Fruit fly (Drosophila melanogaster) whole organism, wandering third instar larva: ENCODE results near the gene CG14933.

ENCODE experiments used
- Abd-B ChIP-seq: fragments of >200 bp; optimal IDR thresholded peaks from 2 replicates; lab custom pipeline; 2017; ENCODE audit warnings: missing biosample characterization, missing genetic modification characterization
- CG9705 ChIP-seq: fragments of 200-800 bp; sonication (Bioruptor generic); optimal IDR thresholded peaks from 2 replicates; lab custom pipeline; 2018; ENCODE audit warnings: missing biosample characterization, mild to moderate bottlenecking, missing genetic modification characterization
- CrebA ChIP-seq: fragments of 200-800 bp; sonication (Bioruptor generic); optimal IDR thresholded peaks from 2 replicates; lab custom pipeline; 2016; ENCODE audit warnings: missing biosample characterization, mild to moderate bottlenecking, missing genetic modification characterization, borderline replicate concordance
- Dif ChIP-seq: fragments of 200-275, 200-300 bp; sonication (Bioruptor generic); optimal IDR thresholded peaks from 2 replicates; lab custom pipeline; 2018; ENCODE audit warnings: missing biosample characterization, missing genetic modification characterization; ENCODE audit not compliant: partially characterized antibody
- HLH106 ChIP-seq: fragments of 200-800 bp; optimal IDR thresholded peaks from 3 replicates; lab custom pipeline; 2019; ENCODE audit warnings: missing biosample characterization, mild to moderate bottlenecking, missing genetic modification characterization, moderate library complexity
- Hnf4 ChIP-seq: fragments of 200-800 bp; sonication (Bioruptor generic); optimal IDR thresholded peaks from 2 replicates; lab custom pipeline; 2016; ENCODE audit warnings: missing biosample characterization, mild to moderate bottlenecking, missing genetic modification characterization
- Hr78 ChIP-seq: fragments of >200 bp; optimal IDR thresholded peaks from 2 replicates; lab custom pipeline; 2017; ENCODE audit warnings: missing biosample characterization, missing genetic modification characterization
- Hr83 ChIP-seq: fragments of 200-300 bp; sonication (Bioruptor generic); optimal IDR thresholded peaks from 2 replicates; lab custom pipeline; 2016; ENCODE audit warnings: missing biosample characterization, mild to moderate bottlenecking, missing genetic modification characterization, moderate library complexity; ENCODE audit not compliant: poor library complexity, severe bottlenecking
- Jra ChIP-seq: sonication (Bioruptor generic); optimal IDR thresholded peaks from 2 replicates; lab custom pipeline; 2016; ENCODE audit warnings: missing biosample characterization, missing genetic modification characterization
- Mio ChIP-seq: sonication (Bioruptor generic); optimal IDR thresholded peaks from 2 replicates; lab custom pipeline; 2016; ENCODE audit warnings: missing biosample characterization, missing genetic modification characterization
- Myc ChIP-seq: fragments of >200 bp; optimal IDR thresholded peaks from 2 replicates; lab custom pipeline; 2017
- N ChIP-seq: fragments of >200 bp; optimal IDR thresholded peaks from 2 replicates; lab custom pipeline; 2018; ENCODE audit warnings: missing biosample characterization, missing external identifiers, missing genetic modification characterization
- OdsH ChIP-seq: fragments of 200-800 bp; sonication (Bioruptor generic); optimal IDR thresholded peaks from 2 replicates; lab custom pipeline; 2016; ENCODE audit warnings: missing biosample characterization, mild to moderate bottlenecking, missing genetic modification characterization
- Rel ChIP-seq, 2 experiments: fragments of 200-800 bp; sonication (Bioruptor generic) in 1 of 2; optimal IDR thresholded peaks; 2 replicates in 1 of 2; 3 replicates in 1 of 2; lab custom pipeline; 2016 to 2019; ENCODE audit warnings: mild to moderate bottlenecking in 2 of 2, missing biosample characterization in 2 of 2, missing genetic modification characterization in 2 of 2, moderate library complexity in 1 of 2
- Sp1 ChIP-seq: fragments of 200-800 bp; sonication (Bioruptor generic); optimal IDR thresholded peaks from 3 replicates; lab custom pipeline; 2019; ENCODE audit warnings: missing biosample characterization, mild to moderate bottlenecking, missing genetic modification characterization, moderate library complexity
- Vsx2 ChIP-seq: fragments of 200-300, 225-300 bp; sonication (Bioruptor generic); optimal IDR thresholded peaks from 2 replicates; lab custom pipeline; 2018; ENCODE audit warnings: missing biosample characterization, missing genetic modification characterization; ENCODE audit not compliant: partially characterized antibody
- br ChIP-seq: fragments of 200-800 bp; sonication (Bioruptor generic); optimal IDR thresholded peaks from 2 replicates; lab custom pipeline; 2016; ENCODE audit warnings: missing biosample characterization, missing genetic modification characterization
- brk ChIP-seq: fragments of 200-800 bp; sonication (Bioruptor generic); optimal IDR thresholded peaks from 2 replicates; lab custom pipeline; 2016; ENCODE audit warnings: missing biosample characterization, mild to moderate bottlenecking, missing genetic modification characterization
- dl ChIP-seq, 2 experiments: fragments of 175-275, 200-275 bp in 1 of 2; fragments of 200-275 bp in 1 of 2; sonication (Bioruptor generic); optimal IDR thresholded peaks; lab custom pipeline; 2018; ENCODE audit warnings: mild to moderate bottlenecking in 2 of 2, missing biosample characterization in 2 of 2, missing genetic modification characterization in 2 of 2, moderate library complexity in 2 of 2; ENCODE audit not compliant: partially characterized antibody in 2 of 2, insufficient read depth in 1 of 2
- dmrt93B ChIP-seq: fragments of 200-800 bp; sonication (Bioruptor generic); optimal IDR thresholded peaks from 2 replicates; lab custom pipeline; 2018; ENCODE audit warnings: missing biosample characterization, mild to moderate bottlenecking, missing genetic modification characterization
- dsf ChIP-seq: sonication (Bioruptor generic); optimal IDR thresholded peaks from 2 replicates; lab custom pipeline; 2016; ENCODE audit warnings: missing biosample characterization, missing genetic modification characterization, borderline replicate concordance
- ey ChIP-seq: fragments of 200-800 bp; sonication (Bioruptor generic); optimal IDR thresholded peaks from 2 replicates; lab custom pipeline; 2016; ENCODE audit warnings: missing biosample characterization, missing genetic modification characterization
- foxo ChIP-seq, 2 experiments: fragments of 200-800 bp; sonication (Bioruptor generic); optimal IDR thresholded peaks; 2 replicates in 1 of 2; 3 replicates in 1 of 2; lab custom pipeline; 2016 to 2017; ENCODE audit warnings: missing biosample characterization in 2 of 2, missing genetic modification characterization in 2 of 2
- fru ChIP-seq: fragments of 200-800 bp; sonication (Bioruptor generic); optimal IDR thresholded peaks from 3 replicates; lab custom pipeline; 2016; ENCODE audit warnings: missing biosample characterization, mild to moderate bottlenecking, missing genetic modification characterization
- jim ChIP-seq: fragments of 175-275, 200-325 bp; sonication (Bioruptor generic); optimal IDR thresholded peaks from 2 replicates; lab custom pipeline; 2016; ENCODE audit warnings: missing biosample characterization, mild to moderate bottlenecking, missing genetic modification characterization
- lola ChIP-seq: fragments of >200 bp; optimal IDR thresholded peaks from 2 replicates; lab custom pipeline; 2017; ENCODE audit warnings: missing biosample characterization, missing genetic modification characterization
- pan ChIP-seq: fragments of >200 bp; optimal IDR thresholded peaks from 2 replicates; lab custom pipeline; 2017
- psq ChIP-seq: fragments of 200-800 bp; sonication (Bioruptor generic); optimal IDR thresholded peaks from 3 replicates; lab custom pipeline; 2017; ENCODE audit warnings: missing biosample characterization, mild to moderate bottlenecking, missing genetic modification characterization, moderate library complexity
- rgr ChIP-seq: fragments of 200-800 bp; sonication (Bioruptor generic); optimal IDR thresholded peaks from 3 replicates; lab custom pipeline; 2016; ENCODE audit warnings: missing biosample characterization, mild to moderate bottlenecking, missing genetic modification characterization
- sage ChIP-seq: fragments of 200-800 bp; sonication (Bioruptor generic); optimal IDR thresholded peaks from 2 replicates; lab custom pipeline; 2016; ENCODE audit warnings: missing biosample characterization, mild to moderate bottlenecking, missing genetic modification characterization
- sv ChIP-seq: fragments of 200-800 bp; sonication (Bioruptor generic); optimal IDR thresholded peaks from 3 replicates; lab custom pipeline; 2016; ENCODE audit warnings: missing biosample characterization, missing genetic modification characterization
- tai ChIP-seq: sonication (Bioruptor generic); optimal IDR thresholded peaks from 2 replicates; lab custom pipeline; 2016; ENCODE audit warnings: missing biosample characterization, missing genetic modification characterization
- usp ChIP-seq: fragments of >200 bp; optimal IDR thresholded peaks from 2 replicates; lab custom pipeline; 2017; ENCODE audit warnings: missing biosample characterization, missing genetic modification characterization
- woc ChIP-seq: sonication (Bioruptor generic); optimal IDR thresholded peaks from 2 replicates; lab custom pipeline; 2016; ENCODE audit warnings: missing biosample characterization, mild to moderate bottlenecking, missing genetic modification characterization

Gene CG14933

dm6 chr2L:11844278-11844677 is 1.6 kb downstream of the CG14933 start:
- TF ChIP-seq OdsH: no peak
- no peak for TF ChIP-seq ey (GFP tag; lab: Kevin White, UChicago)
- TF ChIP-seq fru (GFP tag; lab: Kevin White, UChicago): no peak
- no peak for TF ChIP-seq br (GFP tag; lab: Kevin White, UChicago)
- no peak for TF ChIP-seq foxo (GFP tag; optimal IDR thresholded peaks at IDR 0.05; lab: Kevin White, UChicago)
- no peak for TF ChIP-seq dsf (GFP tag; lab: Kevin White, UChicago)
- no peak for TF ChIP-seq tai (GFP tag; lab: Kevin White, UChicago)
- TF ChIP-seq sv: no peak
- no peak for TF ChIP-seq Vsx2
- TF ChIP-seq N (GFP tag; lab: Kevin White, UChicago): no peak
- TF ChIP-seq rgr (GFP tag; lab: Kevin White, UChicago): no peak
- TF ChIP-seq sage: no peak
- no peak for TF ChIP-seq pan (lab: Kevin White, UChicago)
- TF ChIP-seq CrebA (GFP tag; lab: Kevin White, UChicago): no peak

dm6 chr2L:11845159-11845788 is 2.6 kb downstream of the CG14933 start:
- TF ChIP-seq N (GFP tag; lab: Kevin White, UChicago): no peak
- no peak for TF ChIP-seq Hnf4 (GFP tag; lab: Kevin White, UChicago)
- no peak for TF ChIP-seq jim (GFP tag; lab: Kevin White, UChicago)

- TF ChIP-seq Dif (GFP tag; lab: Kevin White, UChicago) (no peak), dl (GFP tag; optimal IDR thresholded peaks at IDR 0.05; lab: Kevin White, UChicago; ENCODE audit: insufficient read depth in 1 of 2, partially characterized antibody in 2 of 2) (no peak), N (GFP tag; lab: Kevin White, UChicago) (no peak), pan (lab: Kevin White, UChicago) (no peak), OdsH (no peak), dsf (GFP tag; lab: Kevin White, UChicago) (no peak), Mio (GFP tag; lab: Kevin White, UChicago) (no peak), Abd-B (no peak), Sp1 (GFP tag; lab: Kevin White, UChicago) (no peak), CrebA (GFP tag; lab: Kevin White, UChicago) (no peak), sage (no peak), lola (GFP tag; lab: Kevin White, UChicago) (no peak), Jra (GFP tag; lab: Kevin White, UChicago) (no peak), foxo (GFP tag; optimal IDR thresholded peaks at IDR 0.05; lab: Kevin White, UChicago) (no peak), woc (GFP tag; lab: Kevin White, UChicago) (no peak), jim (GFP tag; lab: Kevin White, UChicago) (no peak), rgr (GFP tag; lab: Kevin White, UChicago) (no peak), Rel (GFP tag; optimal IDR thresholded peaks at IDR 0.05; lab: Kevin White, UChicago) (no peak), Rel (tag; optimal IDR thresholded peaks at IDR 0.05; lab: Kevin White, UChicago) (no peak), usp (GFP tag; lab: Kevin White, UChicago) (no peak), Vsx2 (no peak)
- TF ChIP-seq, all 38 proteins: peak for 0
These were observed 4.3 kb downstream of the CG14933 start, which contains the start of gene Mal-B1 for dm6 chr2L:11846926-11847325. TSS of gene Mal-B1 (plus strand) at chr2L:11847226.

dm6 chr2L:11849658-11850057 is 7.0 kb downstream of the CG14933 start, which contains the start of gene Mal-B2:
TSS of gene Mal-B2 (plus strand) at chr2L:11849958.
- TF ChIP-seq sv (no peak), foxo (GFP tag; optimal IDR thresholded peaks at IDR 0.05; lab: Kevin White, UChicago) (no peak), woc (GFP tag; lab: Kevin White, UChicago) (no peak), HLH106 (no peak), Hnf4 (GFP tag; lab: Kevin White, UChicago) (no peak), Hr83 (GFP tag; lab: Kevin White, UChicago) (no peak), CG9705 (GFP tag; lab: Kevin White, UChicago) (no peak), Myc (no peak), Abd-B (no peak)

dm6 chr2L:11853130-11853529 is 10.5 kb downstream of the CG14933 start, which contains the start of gene CG42751:
TSS of gene CG42751 (plus strand) at chr2L:11853430.
- TF ChIP-seq dsf (GFP tag; lab: Kevin White, UChicago): no peak
- TF ChIP-seq ey (GFP tag; lab: Kevin White, UChicago): no peak
- TF ChIP-seq woc (GFP tag; lab: Kevin White, UChicago): no peak
- no peak for TF ChIP-seq dmrt93B (GFP tag; lab: Kevin White, UChicago)
- no peak for TF ChIP-seq Abd-B
- no peak for TF ChIP-seq foxo (GFP tag; optimal IDR thresholded peaks at IDR 0.05; lab: Kevin White, UChicago)
- no peak for TF ChIP-seq Vsx2
- no peak for TF ChIP-seq Hnf4 (GFP tag; lab: Kevin White, UChicago)
- TF ChIP-seq Sp1 (GFP tag; lab: Kevin White, UChicago): no peak
- TF ChIP-seq brk (GFP tag; lab: Kevin White, UChicago): no peak
- TF ChIP-seq tai (GFP tag; lab: Kevin White, UChicago): no peak
- TF ChIP-seq psq: no peak
- no peak for TF ChIP-seq HLH106
- TF ChIP-seq sv: no peak
- no peak for TF ChIP-seq pan (lab: Kevin White, UChicago)
- TF ChIP-seq Hr78 (GFP tag; lab: Kevin White, UChicago): no peak
- no peak for TF ChIP-seq CG9705 (GFP tag; lab: Kevin White, UChicago)
